Worm (Caenorhabditis elegans) whole organism, young adult: ENCODE results near the gene sco-1.

ENCODE experiments used
- hlh-26 ChIP-seq: fragments of 200-800 bp; sonication (Bioruptor generic); conservative IDR thresholded peaks from 2 replicates; pipeline ENCODE4 v1.3.6; 2022; ENCODE audit warnings: missing genetic modification reagents, missing genetic modification characterization, missing compliant biosample characterization
- nfyb-1 ChIP-seq: fragments of 200-800 bp; sonication (Bioruptor generic); IDR thresholded peaks from 2 replicates; pipeline ENCODE4 v1.3.6; 2022; ENCODE audit warnings: missing genetic modification reagents, missing genetic modification characterization, missing compliant biosample characterization
- pha-4 ChIP-seq: fragments of 150-350 bp; sonication (generic microtip); optimal IDR thresholded peaks from 2 replicates; lab custom pipeline; 2014; ENCODE audit warnings: missing biosample characterization, missing genetic modification reagents, missing genetic modification characterization
- tlf-1 ChIP-seq: fragments of 200-800 bp; sonication (Bioruptor generic); optimal IDR thresholded peaks from 2 replicates; lab custom pipeline; 2018; ENCODE audit warnings: mild to moderate bottlenecking, missing genetic modification characterization, missing compliant biosample characterization
- zfh-2 ChIP-seq: fragments of 200-800 bp; sonication (Bioruptor generic); conservative IDR thresholded peaks from 2 replicates; pipeline ENCODE4 v1.3.6; 2022; ENCODE audit warnings: missing genetic modification reagents, missing genetic modification characterization, missing compliant biosample characterization

The sco-1 gene

ce11 chrII:4341484-4341883, 42.0 kb downstream of the sco-1 start:
- TF ChIP-seq pha-4 = no peak
- no peak for TF ChIP-seq tlf-1
- TF ChIP-seq nfyb-1 (GFP tag; lab: Robert Waterston, UW) = peak; percentile 90

DNA sequence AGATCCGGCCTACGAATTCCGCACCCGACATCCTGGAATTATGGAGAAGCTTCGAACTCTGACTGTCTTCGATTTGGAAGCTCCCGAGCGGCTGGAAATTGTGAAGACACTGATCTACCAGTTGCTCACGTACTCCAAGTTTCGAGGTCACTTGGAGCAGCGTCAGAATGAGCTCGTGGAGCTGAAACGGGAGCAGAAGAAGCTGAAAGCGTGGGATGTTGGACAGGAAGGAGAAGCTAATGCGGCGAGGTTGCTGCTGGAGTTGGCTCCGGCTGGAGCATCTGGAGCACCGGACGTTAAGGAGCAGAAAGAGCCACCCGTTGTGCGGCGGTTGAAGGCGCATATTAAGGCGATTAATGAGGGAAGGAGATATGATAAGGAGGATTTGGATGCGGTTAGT, 44.9 kb downstream of the sco-1 start:
- TF ChIP-seq hlh-26 (GFP tag; lab: Robert Waterston, UW) (no peak), zfh-2 (GFP tag; lab: Robert Waterston, UW) (peak; percentile 84)
